Worm (Caenorhabditis elegans): Measurements from ENCODE around the gene atg-3.

ce11 chrIV:1006662-1007061 is 3.6 kb upstream of the atg-3 start:
- TF ChIP-seq ztf-23 (GFP tag; IDR thresholded peaks at IDR 0.05) = no peak
- no peak for TF ChIP-seq cog-1 (tag; optimal IDR thresholded peaks at IDR 0.05)
- no peak for TF ChIP-seq flt-1 (GFP tag; IDR thresholded peaks at IDR 0.05)
- no peak for TF ChIP-seq ztf-29 (GFP tag; IDR thresholded peaks at IDR 0.05)
- TF ChIP-seq med-1 (GFP tag; optimal IDR thresholded peaks at IDR 0.05; ENCODE audit: insufficient read depth) = no peak
- no peak for TF ChIP-seq ref-1 (GFP tag; conservative IDR thresholded peaks at IDR 0.05)
- no peak for TF ChIP-seq klf-2 (GFP tag; conservative IDR thresholded peaks at IDR 0.05)
- no peak for TF ChIP-seq tab-1 (GFP tag; IDR thresholded peaks at IDR 0.05)
